Worm (Caenorhabditis elegans) whole organism, L1 larva: ENCODE results near the gene col-90.
A peak's percentile ranks its signal among the peaks of the same experiment; 100 is the strongest.

Source experiments
- C16A3.4 ChIP-seq: fragments of 150-350 bp; optimal IDR thresholded peaks from 2 replicates; lab custom pipeline; 2014; ENCODE audit warnings: missing biosample characterization, missing genetic modification characterization
- C34B4.2 ChIP-seq: sonication (generic microtip); optimal IDR thresholded peaks from 2 replicates; lab custom pipeline; 2017; ENCODE audit warnings: mild to moderate bottlenecking, missing genetic modification characterization, missing compliant biosample characterization
- aha-1 ChIP-seq: fragments of 150-350 bp; optimal IDR thresholded peaks from 2 replicates; lab custom pipeline; 2014; ENCODE audit warnings: missing biosample characterization, missing genetic modification characterization
- alr-1 ChIP-seq: fragments of 200-800 bp; sonication (Bioruptor generic); optimal IDR thresholded peaks from 2 replicates; lab custom pipeline; 2018; ENCODE audit warnings: borderline replicate concordance, mild to moderate bottlenecking, missing genetic modification characterization, missing compliant biosample characterization
- ama-1 ChIP-seq: fragments of 150-350 bp; optimal IDR thresholded peaks from 2 replicates; lab custom pipeline; 2014
- blmp-1 ChIP-seq: fragments of 150-350 bp; optimal IDR thresholded peaks from 2 replicates; lab custom pipeline; 2014; ENCODE audit warnings: missing biosample characterization, missing genetic modification characterization
- ceh-63 ChIP-seq: fragments of 200-800 bp; sonication (Bioruptor generic); optimal IDR thresholded peaks from 2 replicates; lab custom pipeline; 2018; ENCODE audit warnings: mild to moderate bottlenecking, missing genetic modification characterization, missing compliant biosample characterization
- ceh-8 ChIP-seq: fragments of 200-800 bp; sonication (Bioruptor generic); optimal IDR thresholded peaks from 2 replicates; lab custom pipeline; 2018; ENCODE audit warnings: mild to moderate bottlenecking, missing genetic modification characterization, moderate library complexity, missing compliant biosample characterization
- ces-1 ChIP-seq: fragments of 150-350 bp; optimal IDR thresholded peaks from 2 replicates; lab custom pipeline; 2014; ENCODE audit warnings: missing biosample characterization, missing genetic modification reagents, missing genetic modification characterization
- dpl-1 ChIP-seq, 3 experiments: fragments of 150-350 bp in 2 of 3; sonication (generic microtip) in 1 of 3; optimal IDR thresholded peaks; 2 replicates each; lab custom pipeline; 2014 to 2017; ENCODE audit warnings: missing biosample characterization in 3 of 3, missing genetic modification characterization in 3 of 3, missing genetic modification reagents in 3 of 3
- efl-1 ChIP-seq, 4 experiments: fragments of 150-350 bp; optimal IDR thresholded peaks in 3 of 4; peaks in 1 of 4; 1 replicate in 1 of 4; 2 replicates in 3 of 4; lab custom pipeline; 2014; ENCODE audit warnings: missing biosample characterization in 2 of 4, missing genetic modification characterization in 2 of 4, missing genetic modification reagents in 2 of 4
- efl-3 ChIP-seq: fragments of 200-800 bp; sonication (Bioruptor generic); optimal IDR thresholded peaks from 2 replicates; lab custom pipeline; 2018; ENCODE audit warnings: mild to moderate bottlenecking, missing genetic modification characterization, missing compliant biosample characterization
- egl-13 ChIP-seq: sonication (generic microtip); optimal IDR thresholded peaks from 2 replicates; lab custom pipeline; 2016; ENCODE audit warnings: missing genotype, missing genetic modification reagents, missing genetic modification characterization, missing compliant biosample characterization
- egl-27 ChIP-seq, 2 experiments: fragments of 150-350 bp in 1 of 2; sonication (generic microtip); optimal IDR thresholded peaks; 3 replicates each; lab custom pipeline; 2017 to 2018; ENCODE audit warnings: missing biosample characterization in 2 of 2, missing genetic modification characterization in 2 of 2, missing genetic modification reagents in 2 of 2
- elt-2 ChIP-seq: sonication (generic microtip); optimal IDR thresholded peaks from 2 replicates; lab custom pipeline; 2016; ENCODE audit warnings: missing genetic modification characterization, mild to moderate bottlenecking, inconsistent platforms, missing compliant biosample characterization, missing genetic modification reagents
- elt-3 ChIP-seq, 6 experiments: fragments of 150-350 bp in 1 of 6; sonication (generic microtip); optimal IDR thresholded peaks; 2 replicates each; lab custom pipeline; 2017 to 2018; ENCODE audit warnings: missing biosample characterization in 6 of 6, missing genetic modification characterization in 6 of 6, inconsistent platforms in 1 of 6
- ets-5 ChIP-seq: fragments of 200-800 bp; sonication (Bioruptor generic); IDR thresholded peaks from 2 replicates; pipeline ENCODE4 v1.3.6; 2022; ENCODE audit warnings: missing genetic modification characterization, missing compliant biosample characterization
- fkh-10 ChIP-seq: sonication (generic microtip); optimal IDR thresholded peaks from 2 replicates; lab custom pipeline; 2017; ENCODE audit warnings: missing biosample characterization, missing genetic modification reagents, missing genetic modification characterization
- fos-1 ChIP-seq: fragments of 150-350 bp; optimal IDR thresholded peaks from 2 replicates; lab custom pipeline; 2014; ENCODE audit warnings: missing biosample characterization, missing genetic modification characterization
- grh-1 ChIP-seq: fragments of 200-800 bp; sonication (Bioruptor generic); IDR thresholded peaks from 2 replicates; pipeline ENCODE4 v1.3.6; 2022; ENCODE audit warnings: missing genetic modification reagents, missing genetic modification characterization, missing compliant biosample characterization
- hlh-17 ChIP-seq: fragments of 200-800 bp; sonication (Bioruptor generic); optimal IDR thresholded peaks from 2 replicates; lab custom pipeline; 2018; ENCODE audit warnings: missing genetic modification characterization, mild to moderate bottlenecking, missing compliant biosample characterization, moderate library complexity, borderline replicate concordance
- hlh-4 ChIP-seq: sonication (generic microtip); optimal IDR thresholded peaks from 2 replicates; lab custom pipeline; 2016; ENCODE audit warnings: mild to moderate bottlenecking, missing genetic modification characterization, missing compliant biosample characterization
- hpl-2 ChIP-seq: fragments of 150-350 bp; optimal IDR thresholded peaks from 2 replicates; lab custom pipeline; 2014; ENCODE audit warnings: missing biosample characterization, missing genetic modification reagents, missing genetic modification characterization
- isw-1 ChIP-seq: fragments of 200-800 bp; sonication (Bioruptor generic); IDR thresholded peaks from 2 replicates; pipeline ENCODE4 v1.3.6; 2022; ENCODE audit warnings: missing genetic modification characterization, missing compliant biosample characterization
- lin-14 ChIP-seq: fragments of 200-800 bp; sonication (Bioruptor generic); optimal IDR thresholded peaks from 2 replicates; lab custom pipeline; 2018; ENCODE audit warnings: mild to moderate bottlenecking, missing genetic modification characterization, moderate library complexity, missing compliant biosample characterization
- lin-15B ChIP-seq: fragments of 150-350 bp; sonication (generic microtip); optimal IDR thresholded peaks from 3 replicates; lab custom pipeline; 2014; ENCODE audit warnings: missing biosample characterization, missing genetic modification characterization
- lin-35 ChIP-seq, 2 experiments: fragments of 150-350 bp; optimal IDR thresholded peaks; 2 replicates each; lab custom pipeline; 2014; ENCODE audit warnings: missing biosample characterization in 2 of 2, missing genetic modification characterization in 2 of 2, missing genetic modification reagents in 2 of 2
- lin-39 ChIP-seq: fragments of 150-350 bp; optimal IDR thresholded peaks from 2 replicates; lab custom pipeline; 2014; ENCODE audit warnings: missing biosample characterization, missing genetic modification reagents, missing genetic modification characterization
- lir-3 ChIP-seq: sonication (generic microtip); optimal IDR thresholded peaks from 2 replicates; lab custom pipeline; 2016; ENCODE audit warnings: mild to moderate bottlenecking, missing genetic modification characterization, moderate library complexity, missing compliant biosample characterization; ENCODE audit not compliant: poor library complexity
- mdl-1 ChIP-seq, 2 experiments: fragments of 150-350 bp; optimal IDR thresholded peaks; 2 replicates each; lab custom pipeline; 2014 to 2017; ENCODE audit warnings: missing biosample characterization in 2 of 2, missing genetic modification characterization in 2 of 2, inconsistent platforms in 1 of 2
- mef-2 ChIP-seq: fragments of 150-350 bp; optimal IDR thresholded peaks from 2 replicates; lab custom pipeline; 2014; ENCODE audit warnings: missing biosample characterization, missing genetic modification characterization
- mep-1 ChIP-seq: fragments of 150-350 bp; optimal IDR thresholded peaks from 2 replicates; lab custom pipeline; 2014; ENCODE audit warnings: missing biosample characterization, missing genetic modification characterization
- nhr-11 ChIP-seq: fragments of 150-350 bp; optimal IDR thresholded peaks from 2 replicates; lab custom pipeline; 2014; ENCODE audit warnings: missing biosample characterization, missing genetic modification characterization
- nhr-19 ChIP-seq: fragments of 200-800 bp; sonication (Bioruptor generic); conservative IDR thresholded peaks from 2 replicates; pipeline ENCODE4 v1.3.6; 2022; ENCODE audit warnings: missing genetic modification characterization, missing compliant biosample characterization
- nhr-237 ChIP-seq: fragments of 150-350 bp; optimal IDR thresholded peaks from 2 replicates; lab custom pipeline; 2014; ENCODE audit warnings: missing biosample characterization, missing genetic modification characterization
- nhr-28 ChIP-seq: fragments of 150-350 bp; optimal IDR thresholded peaks from 2 replicates; lab custom pipeline; 2014; ENCODE audit warnings: missing biosample characterization, missing genetic modification characterization
- nhr-47 ChIP-seq: sonication (generic microtip); optimal IDR thresholded peaks from 2 replicates; lab custom pipeline; 2016; ENCODE audit warnings: mild to moderate bottlenecking, missing genetic modification characterization, moderate library complexity, missing compliant biosample characterization
- nhr-71 ChIP-seq: sonication (generic microtip); optimal IDR thresholded peaks from 2 replicates; lab custom pipeline; 2016; ENCODE audit warnings: mild to moderate bottlenecking, missing genetic modification characterization, moderate library complexity, missing compliant biosample characterization
- nhr-76 ChIP-seq: sonication (generic microtip); optimal IDR thresholded peaks from 2 replicates; lab custom pipeline; 2017; ENCODE audit warnings: missing biosample characterization, missing genetic modification characterization
- nhr-77 ChIP-seq: fragments of 150-350 bp; optimal IDR thresholded peaks from 2 replicates; lab custom pipeline; 2014; ENCODE audit warnings: missing biosample characterization, missing genetic modification characterization
- nhr-84 ChIP-seq: sonication (generic microtip); optimal IDR thresholded peaks from 2 replicates; lab custom pipeline; 2017; ENCODE audit warnings: missing biosample characterization, missing genetic modification characterization
- nhr-85 ChIP-seq: sonication (generic microtip); peaks from one replicate; lab custom pipeline; 2016; ENCODE audit warnings: missing genetic modification characterization, inconsistent platforms, missing compliant biosample characterization
- nhr-90 ChIP-seq: sonication (generic microtip); optimal IDR thresholded peaks from 2 replicates; lab custom pipeline; 2016; ENCODE audit warnings: mild to moderate bottlenecking, missing genetic modification characterization, missing compliant biosample characterization; ENCODE audit not compliant: poor library complexity
- snu-23 ChIP-seq: sonication (generic microtip); optimal IDR thresholded peaks from 2 replicates; lab custom pipeline; 2016; ENCODE audit warnings: missing genetic modification characterization, missing compliant biosample characterization
- sox-4 ChIP-seq: sonication (generic microtip); optimal IDR thresholded peaks from 2 replicates; lab custom pipeline; 2016; ENCODE audit warnings: missing genetic modification characterization, missing compliant biosample characterization
- sup-37 ChIP-seq: fragments of 200-800 bp; sonication (Bioruptor generic); optimal IDR thresholded peaks from 2 replicates; lab custom pipeline; 2018; ENCODE audit warnings: mild to moderate bottlenecking, missing genetic modification characterization, missing compliant biosample characterization
- swsn-7 ChIP-seq: sonication (generic microtip); optimal IDR thresholded peaks from 2 replicates; lab custom pipeline; 2016; ENCODE audit warnings: missing genetic modification characterization, missing compliant biosample characterization
- tbx-2 ChIP-seq: sonication (generic microtip); optimal IDR thresholded peaks from 2 replicates; lab custom pipeline; 2016; ENCODE audit warnings: missing genetic modification characterization, missing compliant biosample characterization
- tlp-1 ChIP-seq: fragments of 150-350 bp; optimal IDR thresholded peaks from 2 replicates; lab custom pipeline; 2014; ENCODE audit warnings: missing biosample characterization, missing genetic modification characterization
- unc-62 ChIP-seq: fragments of 150-350 bp; optimal IDR thresholded peaks from 2 replicates; lab custom pipeline; 2014; ENCODE audit warnings: missing biosample characterization, missing genetic modification reagents, missing genetic modification characterization
- unc-98 ChIP-seq: fragments of 200-800 bp; sonication (Bioruptor generic); IDR thresholded peaks from 2 replicates; pipeline ENCODE4 v1.3.6; 2022; ENCODE audit warnings: missing genetic modification characterization, missing compliant biosample characterization
- zag-1 ChIP-seq: fragments of 150-350 bp; optimal IDR thresholded peaks from 2 replicates; lab custom pipeline; 2014; ENCODE audit warnings: missing biosample characterization, missing genetic modification characterization
- ztf-11 ChIP-seq, 2 experiments: sonication (generic microtip); optimal IDR thresholded peaks; 2 replicates each; lab custom pipeline; 2016 to 2017; ENCODE audit warnings: missing genetic modification characterization in 2 of 2, missing biosample characterization in 1 of 2, missing compliant biosample characterization in 1 of 2

col-90 gene

DNA sequence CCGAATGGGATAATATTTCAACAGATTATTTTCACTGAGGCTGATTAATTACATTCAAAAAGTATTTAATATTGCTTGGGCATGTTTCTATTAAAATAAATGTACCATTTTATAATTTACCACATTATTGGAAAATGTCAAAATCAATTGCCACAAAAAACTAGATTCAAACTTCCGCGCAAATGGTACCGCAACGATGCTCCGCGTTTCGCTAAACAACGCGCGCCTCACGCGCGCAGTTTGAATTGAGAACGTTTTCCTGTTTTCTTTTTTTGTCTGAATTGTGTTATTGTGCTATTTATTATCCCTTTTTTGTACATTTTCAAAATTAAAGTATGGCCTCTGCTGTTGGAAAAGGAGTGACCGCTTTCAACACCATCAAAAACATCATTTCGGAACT is 7.8 kb upstream of the col-90 start, which contains the start of gene C29E4.12 (continued):
- TF ChIP-seq lir-3 (tag; lab: Kevin White, UChicago) = peak; percentile 61
- no peak for TF ChIP-seq lin-14 (GFP tag; lab: Kevin White, UChicago)
- TF ChIP-seq zag-1 = no peak
- TF ChIP-seq blmp-1 (tag; lab: Kevin White, UChicago) = peak; percentile 51
- no peak for TF ChIP-seq hlh-17 (GFP tag; lab: Kevin White, UChicago)
- TF ChIP-seq nhr-84 (tag; lab: Kevin White, UChicago) = no peak
- no peak for TF ChIP-seq ets-5 (GFP tag; lab: Robert Waterston, UW)
- peak; percentile 83 for TF ChIP-seq snu-23 (GFP tag; lab: Kevin White, UChicago)
- TF ChIP-seq tlp-1 (tag; lab: Kevin White, UChicago) = no peak
- peak; percentile 69 for TF ChIP-seq grh-1 (GFP tag; lab: Robert Waterston, UW)
- TF ChIP-seq swsn-7 (tag; lab: Kevin White, UChicago) = peak; percentile 71
- TF ChIP-seq unc-98 = no peak
- peak; percentile 41 for TF ChIP-seq lin-39 (tag; lab: Kevin White, UChicago)
- TF ChIP-seq nhr-19 (GFP tag; lab: Robert Waterston, UW) = peak; percentile 79
- no peak for TF ChIP-seq fkh-10 (GFP tag; lab: Kevin White, UChicago)
- no peak for TF ChIP-seq sox-4 (tag; lab: Kevin White, UChicago)
- TF ChIP-seq elt-3 (tag; optimal IDR thresholded peaks at IDR 0.05; lab: Kevin White, UChicago) = peak in 2 of 6 experiments; percentile 4 to 64
- no peak for TF ChIP-seq alr-1 (tag; lab: Kevin White, UChicago)
- peak; percentile 77 for TF ChIP-seq tbx-2
- TF ChIP-seq ama-1 (lab: Kevin White, UChicago) = no peak
- TF ChIP-seq efl-3 (GFP tag; lab: Kevin White, UChicago) = no peak
- TF ChIP-seq hpl-2 = no peak
- no peak for TF ChIP-seq ceh-8 (GFP tag; lab: Kevin White, UChicago)
- peak; percentile 26 for TF ChIP-seq elt-2
- peak; percentile 52 for TF ChIP-seq mep-1
- TF ChIP-seq nhr-237 (tag; lab: Kevin White, UChicago) = peak; percentile 62
- peak; percentile 7 for TF ChIP-seq fos-1
- TF ChIP-seq egl-27 (tag; optimal IDR thresholded peaks at IDR 0.05; lab: Kevin White, UChicago) = no peak
- no peak for TF ChIP-seq ceh-63 (GFP tag; lab: Kevin White, UChicago)
- peak in 1 of 2 experiments; percentile 18 for TF ChIP-seq ztf-11 (tag; optimal IDR thresholded peaks at IDR 0.05; lab: Kevin White, UChicago)
- TF ChIP-seq mef-2 (tag; lab: Kevin White, UChicago) = no peak
- peak; percentile 91 for TF ChIP-seq lin-15B (tag; lab: Kevin White, UChicago)
- TF ChIP-seq efl-1 (optimal IDR thresholded peaks at IDR 0.05; lab: Kevin White, UChicago) = peak; percentile 82 to 98
- TF ChIP-seq efl-1 (GFP tag; optimal IDR thresholded peaks at IDR 0.05 in 1 of 2; lab: Kevin White, UChicago) = peak; percentile 98 to 100
- TF ChIP-seq unc-62 = no peak
- peak; percentile 84 for TF ChIP-seq nhr-47
- no peak for TF ChIP-seq nhr-76
- peak; percentile 82 for TF ChIP-seq C16A3.4 (tag; lab: Kevin White, UChicago)
- TF ChIP-seq aha-1 (tag; lab: Kevin White, UChicago) = no peak
- TF ChIP-seq sup-37 (GFP tag; lab: Kevin White, UChicago) = no peak
- no peak for TF ChIP-seq hlh-4
- peak; percentile 82 for TF ChIP-seq isw-1
- TF ChIP-seq egl-13 = peak; percentile 26
- peak; percentile 98 to 99 for TF ChIP-seq lin-35 (GFP tag; optimal IDR thresholded peaks at IDR 0.05; lab: Kevin White, UChicago)
- peak; percentile 86 for TF ChIP-seq nhr-85 (tag; lab: Kevin White, UChicago)
- TF ChIP-seq nhr-90 (tag; lab: Kevin White, UChicago) = peak; percentile 70
- TF ChIP-seq nhr-77 (tag; lab: Kevin White, UChicago) = peak; percentile 61
- peak; percentile 82 for TF ChIP-seq nhr-71 (tag; lab: Kevin White, UChicago)
- peak; percentile 59 for TF ChIP-seq nhr-11 (tag; lab: Kevin White, UChicago)
- no peak for TF ChIP-seq nhr-28
- TF ChIP-seq ces-1 (GFP tag; lab: Kevin White, UChicago) = no peak
- TF ChIP-seq C34B4.2 (tag; lab: Kevin White, UChicago) = no peak
- TF ChIP-seq mdl-1 (tag; optimal IDR thresholded peaks at IDR 0.05; lab: Kevin White, UChicago) = peak in 1 of 2 experiments; percentile 66
- peak; percentile 96 to 98 (median 98) for TF ChIP-seq dpl-1 (GFP tag; optimal IDR thresholded peaks at IDR 0.05; lab: Kevin White, UChicago)
